Worm (Caenorhabditis elegans) whole organism, dauer: ENCODE results near the gene marg-1.

ENCODE experiments used
- unc-62 ChIP-seq: sonication (generic microtip); optimal IDR thresholded peaks from 2 replicates; lab custom pipeline; 2017; ENCODE audit warnings: missing biosample characterization, missing genetic modification reagents, missing genetic modification characterization

Gene marg-1

DNA sequence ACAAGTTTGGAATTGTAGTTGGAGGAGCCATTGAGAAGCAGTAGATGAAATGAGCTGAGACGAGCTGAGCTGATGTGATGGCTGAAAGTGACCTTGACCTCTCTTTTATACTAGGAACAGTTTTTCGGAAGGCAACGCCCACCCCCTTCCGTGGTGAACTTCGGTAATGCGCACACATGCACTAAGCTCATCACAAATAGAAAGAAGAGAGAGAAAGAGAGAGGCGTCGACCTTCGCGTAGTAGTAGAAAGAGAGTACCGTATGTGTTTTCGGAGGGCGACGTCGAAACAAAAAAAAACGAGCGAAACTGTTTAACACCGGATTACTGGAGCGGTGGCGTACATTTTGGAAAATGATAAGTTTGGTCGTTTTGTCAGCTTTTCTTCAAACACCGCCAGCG lies at the start of gene marg-1:
Gene marg-1, minus strand, starts transcription at position 101 of the 400 bp plus-strand sequence.
- TF ChIP-seq unc-62 (GFP tag; lab: Kevin White, UChicago), result no peak

DNA sequence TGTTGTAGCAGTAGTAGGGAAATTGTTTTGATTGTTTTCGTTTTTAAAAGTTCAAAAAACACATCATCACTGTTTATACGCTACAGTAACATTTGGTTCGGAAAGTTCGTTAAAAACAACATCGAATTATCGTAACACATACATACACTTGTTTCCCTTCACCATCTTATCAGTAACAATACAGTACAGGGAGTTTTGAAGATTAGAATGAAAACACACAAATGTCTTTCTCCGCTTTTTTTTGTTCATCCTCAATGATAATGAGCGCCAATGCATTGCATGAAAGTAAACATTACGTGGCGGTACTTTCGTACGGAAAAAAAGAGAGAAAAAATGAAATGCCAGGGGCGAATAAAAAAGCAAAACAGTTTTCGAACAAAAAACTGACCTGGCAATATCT lies 48.7 kb upstream of the marg-1 start:
- no peak for TF ChIP-seq unc-62 (GFP tag; lab: Kevin White, UChicago)

DNA sequence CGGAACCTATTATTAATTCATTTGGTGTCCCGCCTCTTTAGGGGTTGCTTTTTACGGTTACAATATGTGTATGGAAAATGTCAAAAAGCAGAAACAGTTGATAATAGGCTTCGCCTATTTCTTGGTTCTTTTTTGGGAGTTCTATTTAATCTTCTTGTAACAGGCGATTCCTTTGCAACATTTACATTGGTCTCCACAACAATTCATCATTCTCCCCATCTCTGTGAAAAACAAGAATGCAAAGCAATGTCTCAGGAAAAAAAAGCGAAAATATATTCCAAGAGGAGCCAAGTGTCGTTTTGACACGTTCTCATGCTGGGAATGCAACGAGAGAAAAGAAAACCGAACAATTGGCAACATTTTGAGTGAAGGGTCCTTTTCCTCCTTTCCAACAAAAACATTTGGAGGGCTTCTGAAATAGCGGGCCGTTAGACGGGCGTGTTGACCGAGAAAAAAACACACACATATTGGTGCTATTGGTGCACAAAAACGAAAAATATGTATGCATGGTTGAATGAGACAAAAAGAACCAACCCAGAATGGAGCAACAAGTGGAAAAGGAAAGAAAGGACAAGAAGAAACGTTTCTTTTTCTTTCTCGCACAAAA lies 47.8 kb upstream of the marg-1 start:
- TF ChIP-seq unc-62 (GFP tag; lab: Kevin White, UChicago), result no peak

DNA sequence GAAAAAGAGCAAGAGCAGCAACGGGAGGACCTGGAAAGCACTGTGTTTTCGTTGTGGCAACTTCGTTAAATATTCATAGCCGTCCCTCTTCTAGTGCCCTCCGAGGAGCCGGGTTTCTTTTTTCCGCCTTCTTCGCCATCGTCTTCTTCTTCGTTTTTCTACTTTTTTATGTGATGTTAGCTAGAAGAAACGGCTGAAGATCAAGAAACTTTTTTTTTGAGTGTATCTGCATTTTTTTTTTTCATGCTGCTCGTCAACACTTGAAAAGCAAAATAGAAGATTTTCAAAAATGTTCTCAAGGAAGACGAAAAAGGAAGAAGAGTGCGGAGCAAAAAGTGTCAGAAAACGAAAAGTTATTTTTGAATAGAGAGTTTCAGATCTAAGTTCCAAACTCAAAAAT lies 46.4 kb upstream of the marg-1 start:
- no peak for TF ChIP-seq unc-62 (GFP tag; lab: Kevin White, UChicago)

DNA sequence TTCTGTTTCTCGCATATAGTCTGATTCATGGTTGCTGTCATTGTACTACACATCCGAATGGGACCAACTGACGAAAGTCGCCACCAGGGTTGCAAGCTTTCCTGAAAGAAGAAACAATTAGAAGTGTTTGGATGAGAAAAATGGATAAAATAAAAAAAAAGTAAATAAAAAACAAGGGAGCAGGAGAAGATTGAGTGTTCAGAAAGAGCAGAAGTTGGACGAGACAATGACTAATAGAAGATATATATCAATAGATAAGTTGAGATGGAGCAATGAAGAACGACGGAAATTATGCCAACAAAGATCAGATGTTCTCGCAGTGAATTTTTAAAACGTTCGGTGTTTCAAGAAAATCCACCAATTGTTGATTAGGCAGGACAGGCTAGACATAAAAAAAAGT lies 45.9 kb upstream of the marg-1 start, which contains the start of gene fkh-9:
Gene fkh-9, minus strand, starts transcription at position 101 of the 400 bp plus-strand sequence.
- no peak for TF ChIP-seq unc-62 (GFP tag; lab: Kevin White, UChicago)

DNA sequence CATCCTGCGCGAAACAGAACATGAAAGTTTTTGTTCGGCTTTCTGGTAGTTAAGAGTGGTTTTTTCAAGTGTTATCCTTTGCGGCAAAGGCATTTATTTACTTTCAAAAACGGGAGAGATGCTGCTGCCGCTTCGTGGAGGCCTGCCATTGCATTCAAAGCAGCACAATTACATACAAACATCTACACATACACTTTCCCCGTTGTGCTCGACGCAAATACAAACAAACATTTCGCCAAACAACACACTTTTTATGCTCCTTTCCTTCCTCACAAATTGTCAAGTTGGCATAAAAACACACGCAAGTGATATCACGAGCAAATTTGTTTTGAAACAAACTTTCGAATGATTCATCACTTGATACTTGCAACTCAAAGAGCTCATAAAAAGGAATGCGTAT lies 45.2 kb upstream of the marg-1 start:
- no peak for TF ChIP-seq unc-62 (GFP tag; lab: Kevin White, UChicago)

DNA sequence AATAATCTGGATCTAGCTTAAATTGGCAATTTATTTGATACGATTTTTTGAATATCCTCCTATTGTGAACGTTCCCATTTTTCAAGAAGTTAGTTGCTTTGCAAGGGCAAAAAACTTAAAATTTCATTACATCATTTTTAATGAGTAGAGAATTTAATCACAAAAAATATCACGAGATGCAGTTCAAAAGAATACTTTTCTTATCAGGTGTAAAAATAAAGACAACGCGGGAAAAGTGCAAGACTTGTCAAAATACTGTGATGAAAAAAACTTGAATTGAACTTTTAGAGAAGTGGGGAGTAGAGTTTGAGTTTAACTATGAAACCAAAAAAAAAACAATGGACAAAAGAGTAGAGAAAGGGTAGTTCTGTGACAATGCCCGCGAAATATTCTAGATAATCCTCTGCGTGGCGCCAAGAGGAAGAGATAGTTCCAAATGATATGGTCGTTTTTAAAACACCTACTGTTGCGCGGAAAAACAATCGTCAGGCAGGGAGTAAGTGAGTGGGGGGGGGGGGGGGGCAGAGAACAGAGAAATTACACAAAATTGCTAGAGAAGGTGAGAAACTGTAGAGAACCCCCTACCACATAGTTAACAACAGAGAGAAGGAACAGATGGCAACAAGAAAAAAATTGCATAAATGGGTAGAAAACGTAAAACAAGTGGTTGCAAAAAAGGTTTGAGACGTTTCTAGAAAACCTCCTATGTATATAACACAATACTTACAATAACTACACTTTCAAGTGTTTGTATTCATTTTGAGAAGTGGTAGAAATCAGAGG lies 44.2 kb upstream of the marg-1 start:
- TF ChIP-seq unc-62 (GFP tag; lab: Kevin White, UChicago), result no peak

DNA sequence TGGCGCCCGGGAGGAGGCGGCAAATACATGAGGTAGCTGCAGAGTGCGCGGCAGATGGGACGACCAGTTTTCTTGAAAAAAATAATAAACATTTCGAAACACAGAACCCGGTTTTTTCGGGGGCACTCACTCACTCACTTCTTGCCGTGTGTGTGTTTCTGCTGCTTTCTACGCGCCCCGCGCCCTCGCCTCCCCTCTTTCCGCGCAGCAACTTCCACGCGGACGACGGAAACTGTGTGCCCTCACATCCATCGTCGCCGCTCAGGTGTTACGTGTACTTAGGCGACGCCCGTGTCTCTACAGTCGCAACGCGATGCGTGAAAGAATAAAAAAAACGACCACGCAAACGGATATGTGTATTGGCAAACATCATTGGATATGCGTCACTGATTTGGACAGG lies 43.5 kb upstream of the marg-1 start:
- no peak for TF ChIP-seq unc-62 (GFP tag; lab: Kevin White, UChicago)

DNA sequence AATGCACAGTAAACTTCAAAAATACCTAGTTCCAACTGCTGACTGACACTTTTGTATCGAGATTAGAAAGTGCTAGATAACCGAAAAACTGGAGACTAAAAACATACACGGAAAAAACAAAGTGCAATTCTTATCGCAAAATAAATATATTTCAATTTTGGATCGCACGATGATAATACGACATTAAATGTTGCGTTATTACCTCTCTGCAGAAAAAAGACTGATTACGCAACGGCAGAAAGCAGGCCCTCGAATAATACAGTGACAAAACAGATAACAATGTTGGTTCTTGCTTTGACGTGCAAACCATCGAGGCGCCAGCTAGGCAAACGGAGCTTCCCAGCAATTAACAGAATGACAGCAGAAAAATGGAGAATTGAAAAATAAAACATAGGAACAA lies 42.9 kb upstream of the marg-1 start:
- no peak for TF ChIP-seq unc-62 (GFP tag; lab: Kevin White, UChicago)

DNA sequence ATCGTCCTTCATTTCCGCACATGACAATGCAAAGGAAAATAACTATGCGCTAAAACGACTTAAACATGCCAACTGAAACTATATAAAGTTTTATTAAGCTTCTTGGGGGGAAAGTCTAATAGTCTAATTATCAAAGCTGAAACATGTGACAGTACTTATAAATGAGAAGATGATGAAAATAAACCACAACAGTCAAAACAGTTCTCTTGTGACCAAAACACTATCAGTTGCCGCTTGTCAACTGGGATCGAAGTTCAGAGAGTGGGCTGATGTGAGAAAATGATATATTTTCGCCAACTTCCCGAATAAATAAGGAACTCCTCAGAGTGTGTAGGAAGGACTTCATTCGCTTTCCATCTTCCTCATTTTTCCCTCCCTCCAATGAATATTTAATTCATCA lies 41.1 kb upstream of the marg-1 start:
- no peak for TF ChIP-seq unc-62 (GFP tag; lab: Kevin White, UChicago)

DNA sequence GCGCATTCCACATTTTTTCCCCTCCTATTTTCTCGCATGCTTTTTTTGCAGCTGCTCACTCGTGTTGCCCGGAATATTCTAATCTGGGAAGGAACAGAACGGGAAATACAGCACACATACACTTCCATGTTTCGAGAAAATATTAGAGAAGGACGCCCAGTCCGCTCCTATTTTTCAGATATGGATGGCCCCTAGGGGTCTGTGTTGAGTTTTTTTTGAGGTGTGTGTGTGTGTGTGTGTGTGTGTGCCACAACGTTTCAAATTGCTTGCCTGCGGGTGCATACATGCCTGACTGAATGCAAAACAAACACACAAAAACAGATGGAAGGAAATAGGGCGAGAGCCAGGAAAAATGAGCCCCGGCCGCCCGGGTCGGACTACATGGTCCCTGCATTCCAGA lies 40.7 kb upstream of the marg-1 start:
- no peak for TF ChIP-seq unc-62 (GFP tag; lab: Kevin White, UChicago)

DNA sequence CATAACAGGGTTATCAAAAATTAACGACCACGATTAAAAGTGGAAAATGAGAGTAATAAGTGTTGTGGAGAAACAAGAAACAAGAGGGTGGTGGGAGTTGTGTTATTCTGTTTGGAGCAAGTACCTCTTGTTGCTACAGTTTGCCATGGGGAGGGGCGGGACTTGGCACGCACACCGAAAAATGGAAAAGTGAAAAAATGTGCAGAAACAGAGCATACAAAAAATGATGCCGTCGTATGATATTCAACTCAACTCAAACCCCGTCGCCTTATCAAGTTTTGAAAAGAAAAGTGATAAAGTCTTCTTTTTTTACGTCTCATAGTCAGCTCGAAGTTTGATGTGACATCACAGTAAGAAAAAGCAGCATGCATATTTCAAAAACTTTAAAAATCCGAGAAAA lies 39.7 kb upstream of the marg-1 start:
- no peak for TF ChIP-seq unc-62 (GFP tag; lab: Kevin White, UChicago)

DNA sequence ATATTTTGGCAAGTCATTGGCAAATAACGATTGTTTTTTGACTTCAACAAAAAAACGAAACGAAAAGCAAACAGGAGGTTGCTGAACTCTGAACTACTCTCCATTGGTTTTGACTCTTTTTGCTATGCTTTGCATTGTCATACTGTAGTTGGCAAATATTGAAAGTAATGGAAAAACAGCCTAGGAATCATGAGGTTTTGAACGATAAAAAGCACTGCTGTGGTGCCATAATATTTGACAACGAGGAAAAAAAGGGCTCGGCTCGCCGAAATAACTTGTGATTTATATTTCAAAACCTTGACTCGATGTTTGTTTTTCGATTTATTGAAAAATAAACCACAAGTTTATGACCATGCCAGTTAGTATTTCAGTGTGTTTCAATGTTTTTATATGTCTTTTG lies 38.8 kb upstream of the marg-1 start:
- TF ChIP-seq unc-62 (GFP tag; lab: Kevin White, UChicago), result no peak

DNA sequence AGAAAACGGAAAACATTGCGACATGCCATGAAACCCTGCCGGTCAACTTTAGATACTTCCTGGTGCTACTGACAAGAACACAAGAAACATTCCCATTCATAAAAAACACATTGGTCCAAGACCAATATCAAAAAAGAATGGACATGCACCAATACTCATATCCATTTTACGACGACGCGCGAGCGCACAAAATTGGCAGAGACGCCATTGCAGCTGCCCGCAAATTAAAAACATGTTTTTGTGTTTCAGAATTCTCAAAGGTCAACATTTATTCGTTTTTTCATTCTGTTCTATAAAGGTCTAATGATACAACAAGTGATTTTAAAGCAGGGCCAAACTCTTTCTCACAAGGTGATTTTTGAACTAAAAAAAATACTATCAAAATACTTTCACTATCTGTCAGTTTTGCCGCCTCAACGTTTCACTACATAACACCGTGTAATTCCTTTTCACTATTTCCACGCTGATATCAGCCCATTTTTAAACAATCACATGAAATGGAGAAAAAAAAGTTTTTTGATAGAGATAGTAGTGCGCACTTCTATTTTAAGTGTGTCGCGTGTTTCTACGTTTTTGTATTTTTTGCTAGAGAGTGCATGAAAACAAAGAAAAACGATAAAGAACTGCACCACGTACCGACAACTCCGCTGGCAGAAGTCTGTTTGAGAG lies 38.0 kb upstream of the marg-1 start:
- no peak for TF ChIP-seq unc-62 (GFP tag; lab: Kevin White, UChicago)

DNA sequence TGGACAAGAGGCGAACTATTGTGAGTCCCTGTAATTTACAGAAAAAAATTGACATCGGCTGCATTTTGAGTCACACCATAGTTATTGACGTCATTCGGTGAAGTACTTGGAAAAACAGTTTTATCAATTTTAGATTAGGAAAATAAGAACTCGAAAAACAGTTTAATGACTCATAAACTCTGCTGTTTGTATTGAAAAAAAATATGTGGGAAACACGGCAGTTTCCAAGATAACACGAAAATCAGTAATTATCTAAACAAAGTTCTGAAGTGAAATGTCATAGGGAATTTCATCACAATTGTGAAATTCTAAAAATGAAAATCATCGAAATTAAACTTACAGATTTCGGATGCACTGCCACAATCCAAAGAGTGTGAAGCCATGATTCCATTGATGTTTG lies 33.9 kb upstream of the marg-1 start:
- no peak for TF ChIP-seq unc-62 (GFP tag; lab: Kevin White, UChicago)

DNA sequence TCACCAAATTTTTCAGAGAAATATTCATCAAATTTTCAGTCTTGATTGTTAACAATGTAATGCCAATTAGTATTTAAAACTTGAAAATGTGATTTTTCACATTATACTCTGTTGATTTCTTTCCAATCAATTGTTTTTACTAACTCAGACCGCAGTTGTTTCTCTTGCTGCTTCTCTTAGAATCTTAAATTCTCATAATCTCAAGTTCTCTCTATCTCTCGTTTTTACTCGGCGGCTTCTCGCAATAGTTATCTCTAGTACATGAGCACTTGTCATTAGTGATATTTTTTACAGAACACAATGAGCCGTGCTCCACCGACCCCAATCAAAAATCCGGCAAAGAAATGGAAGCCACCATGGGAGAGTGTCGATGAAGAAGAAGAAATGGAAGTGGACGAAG lies 26.2 kb upstream of the marg-1 start, which contains the start of gene F35A5.1:
Gene F35A5.1, plus strand, starts transcription at position 301 of the 400 bp plus-strand sequence.
- TF ChIP-seq unc-62 (GFP tag; lab: Kevin White, UChicago), result no peak
